Worm (Caenorhabditis elegans) whole organism, L1 larva: ENCODE measurements around the gene B0454.26.

Experiments used
- C04F5.9 ChIP-seq: sonication (generic microtip); optimal IDR thresholded peaks from 2 replicates; lab custom pipeline; 2016; ENCODE audit warnings: missing genetic modification characterization, missing compliant biosample characterization
- C34B4.2 ChIP-seq: sonication (generic microtip); optimal IDR thresholded peaks from 2 replicates; lab custom pipeline; 2017; ENCODE audit warnings: mild to moderate bottlenecking, missing genetic modification characterization, missing compliant biosample characterization
- Y116A8C.19 ChIP-seq: sonication (generic microtip); optimal IDR thresholded peaks from 2 replicates; lab custom pipeline; 2016; ENCODE audit warnings: missing compliant biosample characterization, missing genetic modification characterization, borderline replicate concordance
- alr-1 ChIP-seq: fragments of 200-800 bp; sonication (Bioruptor generic); optimal IDR thresholded peaks from 2 replicates; lab custom pipeline; 2018; ENCODE audit warnings: borderline replicate concordance, mild to moderate bottlenecking, missing genetic modification characterization, missing compliant biosample characterization
- aly-2 ChIP-seq: fragments of 150-350 bp; optimal IDR thresholded peaks from 2 replicates; lab custom pipeline; 2014; ENCODE audit warnings: missing biosample characterization, missing genetic modification characterization
- ama-1 ChIP-seq: fragments of 150-350 bp; optimal IDR thresholded peaks from 2 replicates; lab custom pipeline; 2014
- blmp-1 ChIP-seq: fragments of 150-350 bp; optimal IDR thresholded peaks from 2 replicates; lab custom pipeline; 2014; ENCODE audit warnings: missing biosample characterization, missing genetic modification characterization
- ceh-63 ChIP-seq: fragments of 200-800 bp; sonication (Bioruptor generic); optimal IDR thresholded peaks from 2 replicates; lab custom pipeline; 2018; ENCODE audit warnings: mild to moderate bottlenecking, missing genetic modification characterization, missing compliant biosample characterization
- ceh-8 ChIP-seq: fragments of 200-800 bp; sonication (Bioruptor generic); optimal IDR thresholded peaks from 2 replicates; lab custom pipeline; 2018; ENCODE audit warnings: mild to moderate bottlenecking, missing genetic modification characterization, moderate library complexity, missing compliant biosample characterization
- ceh-82 ChIP-seq, 3 experiments: fragments of 150-350 bp in 1 of 3; sonication (generic microtip) in 2 of 3; optimal IDR thresholded peaks; 2 replicates each; lab custom pipeline; 2014 to 2017; ENCODE audit warnings: missing biosample characterization in 3 of 3, missing genetic modification characterization in 3 of 3
- ceh-88 ChIP-seq: fragments of 200-800 bp; sonication (Bioruptor generic); IDR thresholded peaks from 2 replicates; pipeline ENCODE4 v1.3.6; 2022; ENCODE audit warnings: missing genetic modification characterization, missing compliant biosample characterization
- ceh-90 ChIP-seq: sonication (generic microtip); optimal IDR thresholded peaks from 2 replicates; lab custom pipeline; 2016; ENCODE audit warnings: missing genetic modification characterization, missing compliant biosample characterization
- dpl-1 ChIP-seq, 3 experiments: fragments of 150-350 bp in 2 of 3; sonication (generic microtip) in 1 of 3; optimal IDR thresholded peaks; 2 replicates each; lab custom pipeline; 2014 to 2017; ENCODE audit warnings: missing biosample characterization in 3 of 3, missing genetic modification characterization in 3 of 3, missing genetic modification reagents in 3 of 3
- egl-13 ChIP-seq: sonication (generic microtip); optimal IDR thresholded peaks from 2 replicates; lab custom pipeline; 2016; ENCODE audit warnings: missing genotype, missing genetic modification reagents, missing genetic modification characterization, missing compliant biosample characterization
- egl-27 ChIP-seq, 2 experiments: fragments of 150-350 bp in 1 of 2; sonication (generic microtip); optimal IDR thresholded peaks; 3 replicates each; lab custom pipeline; 2017 to 2018; ENCODE audit warnings: missing biosample characterization in 2 of 2, missing genetic modification characterization in 2 of 2, missing genetic modification reagents in 2 of 2
- elt-2 ChIP-seq: sonication (generic microtip); optimal IDR thresholded peaks from 2 replicates; lab custom pipeline; 2016; ENCODE audit warnings: missing genetic modification characterization, mild to moderate bottlenecking, inconsistent platforms, missing compliant biosample characterization, missing genetic modification reagents
- ets-5 ChIP-seq: fragments of 200-800 bp; sonication (Bioruptor generic); IDR thresholded peaks from 2 replicates; pipeline ENCODE4 v1.3.6; 2022; ENCODE audit warnings: missing genetic modification characterization, missing compliant biosample characterization
- fkh-10 ChIP-seq: sonication (generic microtip); optimal IDR thresholded peaks from 2 replicates; lab custom pipeline; 2017; ENCODE audit warnings: missing biosample characterization, missing genetic modification reagents, missing genetic modification characterization
- fkh-8 ChIP-seq: sonication (generic microtip); optimal IDR thresholded peaks from 2 replicates; lab custom pipeline; 2016; ENCODE audit warnings: mild to moderate bottlenecking, missing genetic modification characterization, missing compliant biosample characterization
- fos-1 ChIP-seq: fragments of 150-350 bp; optimal IDR thresholded peaks from 2 replicates; lab custom pipeline; 2014; ENCODE audit warnings: missing biosample characterization, missing genetic modification characterization
- grh-1 ChIP-seq: fragments of 200-800 bp; sonication (Bioruptor generic); IDR thresholded peaks from 2 replicates; pipeline ENCODE4 v1.3.6; 2022; ENCODE audit warnings: missing genetic modification reagents, missing genetic modification characterization, missing compliant biosample characterization
- hlh-17 ChIP-seq: fragments of 200-800 bp; sonication (Bioruptor generic); optimal IDR thresholded peaks from 2 replicates; lab custom pipeline; 2018; ENCODE audit warnings: missing genetic modification characterization, mild to moderate bottlenecking, missing compliant biosample characterization, moderate library complexity, borderline replicate concordance
- hlh-4 ChIP-seq: sonication (generic microtip); optimal IDR thresholded peaks from 2 replicates; lab custom pipeline; 2016; ENCODE audit warnings: mild to moderate bottlenecking, missing genetic modification characterization, missing compliant biosample characterization
- irx-1 ChIP-seq: sonication (generic microtip); optimal IDR thresholded peaks from 2 replicates; lab custom pipeline; 2016; ENCODE audit warnings: missing genetic modification characterization, missing compliant biosample characterization
- isw-1 ChIP-seq: fragments of 200-800 bp; sonication (Bioruptor generic); IDR thresholded peaks from 2 replicates; pipeline ENCODE4 v1.3.6; 2022; ENCODE audit warnings: missing genetic modification characterization, missing compliant biosample characterization
- jun-1 ChIP-seq: fragments of 150-350 bp; optimal IDR thresholded peaks from 2 replicates; lab custom pipeline; 2014; ENCODE audit warnings: missing biosample characterization, missing genetic modification reagents, missing genetic modification characterization
- lin-13 ChIP-seq: fragments of 150-350 bp; optimal IDR thresholded peaks from 2 replicates; lab custom pipeline; 2014; ENCODE audit warnings: missing biosample characterization, missing genetic modification reagents, missing genetic modification characterization
- lin-35 ChIP-seq, 2 experiments: fragments of 150-350 bp; optimal IDR thresholded peaks; 2 replicates each; lab custom pipeline; 2014; ENCODE audit warnings: missing biosample characterization in 2 of 2, missing genetic modification characterization in 2 of 2, missing genetic modification reagents in 2 of 2
- lin-39 ChIP-seq: fragments of 150-350 bp; optimal IDR thresholded peaks from 2 replicates; lab custom pipeline; 2014; ENCODE audit warnings: missing biosample characterization, missing genetic modification reagents, missing genetic modification characterization
- lir-3 ChIP-seq: sonication (generic microtip); optimal IDR thresholded peaks from 2 replicates; lab custom pipeline; 2016; ENCODE audit warnings: mild to moderate bottlenecking, missing genetic modification characterization, moderate library complexity, missing compliant biosample characterization; ENCODE audit not compliant: poor library complexity
- mab-9 ChIP-seq: fragments of 200-800 bp; sonication (Bioruptor generic); IDR thresholded peaks from 2 replicates; pipeline ENCODE4 v1.3.6; 2022; ENCODE audit warnings: missing genetic modification reagents, missing genetic modification characterization, missing compliant biosample characterization
- mdl-1 ChIP-seq, 2 experiments: fragments of 150-350 bp; optimal IDR thresholded peaks; 2 replicates each; lab custom pipeline; 2014 to 2017; ENCODE audit warnings: missing biosample characterization in 2 of 2, missing genetic modification characterization in 2 of 2, inconsistent platforms in 1 of 2
- mep-1 ChIP-seq: fragments of 150-350 bp; optimal IDR thresholded peaks from 2 replicates; lab custom pipeline; 2014; ENCODE audit warnings: missing biosample characterization, missing genetic modification characterization
- nhr-20 ChIP-seq: sonication (generic microtip); optimal IDR thresholded peaks from 2 replicates; lab custom pipeline; 2016; ENCODE audit warnings: mild to moderate bottlenecking, missing genetic modification characterization, missing compliant biosample characterization
- nhr-237 ChIP-seq: fragments of 150-350 bp; optimal IDR thresholded peaks from 2 replicates; lab custom pipeline; 2014; ENCODE audit warnings: missing biosample characterization, missing genetic modification characterization
- nhr-28 ChIP-seq: fragments of 150-350 bp; optimal IDR thresholded peaks from 2 replicates; lab custom pipeline; 2014; ENCODE audit warnings: missing biosample characterization, missing genetic modification characterization
- nhr-47 ChIP-seq: sonication (generic microtip); optimal IDR thresholded peaks from 2 replicates; lab custom pipeline; 2016; ENCODE audit warnings: mild to moderate bottlenecking, missing genetic modification characterization, moderate library complexity, missing compliant biosample characterization
- nhr-71 ChIP-seq: sonication (generic microtip); optimal IDR thresholded peaks from 2 replicates; lab custom pipeline; 2016; ENCODE audit warnings: mild to moderate bottlenecking, missing genetic modification characterization, moderate library complexity, missing compliant biosample characterization
- nhr-77 ChIP-seq: fragments of 150-350 bp; optimal IDR thresholded peaks from 2 replicates; lab custom pipeline; 2014; ENCODE audit warnings: missing biosample characterization, missing genetic modification characterization
- nhr-84 ChIP-seq: sonication (generic microtip); optimal IDR thresholded peaks from 2 replicates; lab custom pipeline; 2017; ENCODE audit warnings: missing biosample characterization, missing genetic modification characterization
- pax-3 ChIP-seq: fragments of 200-800 bp; sonication (Bioruptor generic); optimal IDR thresholded peaks from 2 replicates; lab custom pipeline; 2018; ENCODE audit warnings: mild to moderate bottlenecking, missing genetic modification characterization, moderate library complexity, missing compliant biosample characterization
- skn-1 ChIP-seq: fragments of 150-350 bp; optimal IDR thresholded peaks from 2 replicates; lab custom pipeline; 2014; ENCODE audit warnings: missing biosample characterization, missing genetic modification characterization
- snpc-4 ChIP-seq: fragments of 150-350 bp; optimal IDR thresholded peaks from 2 replicates; lab custom pipeline; 2014; ENCODE audit warnings: missing biosample characterization, missing genetic modification characterization
- sup-37 ChIP-seq: fragments of 200-800 bp; sonication (Bioruptor generic); optimal IDR thresholded peaks from 2 replicates; lab custom pipeline; 2018; ENCODE audit warnings: mild to moderate bottlenecking, missing genetic modification characterization, missing compliant biosample characterization
- tlp-1 ChIP-seq: fragments of 150-350 bp; optimal IDR thresholded peaks from 2 replicates; lab custom pipeline; 2014; ENCODE audit warnings: missing biosample characterization, missing genetic modification characterization
- unc-130 ChIP-seq: fragments of 150-350 bp; optimal IDR thresholded peaks from 2 replicates; lab custom pipeline; 2017; ENCODE audit warnings: missing biosample characterization, missing genetic modification characterization, inconsistent platforms
- unc-30 ChIP-seq: sonication (generic microtip); optimal IDR thresholded peaks from 2 replicates; lab custom pipeline; 2017; ENCODE audit warnings: missing biosample characterization, missing genetic modification characterization
- unc-62 ChIP-seq: fragments of 150-350 bp; optimal IDR thresholded peaks from 2 replicates; lab custom pipeline; 2014; ENCODE audit warnings: missing biosample characterization, missing genetic modification reagents, missing genetic modification characterization
- unc-86 ChIP-seq: sonication (generic microtip); optimal IDR thresholded peaks from 2 replicates; lab custom pipeline; 2016; ENCODE audit warnings: missing genetic modification characterization, missing compliant biosample characterization
- xbp-1 ChIP-seq: sonication (generic microtip); optimal IDR thresholded peaks from 2 replicates; lab custom pipeline; 2016; ENCODE audit warnings: missing genetic modification characterization, missing compliant biosample characterization
- zag-1 ChIP-seq: fragments of 150-350 bp; optimal IDR thresholded peaks from 2 replicates; lab custom pipeline; 2014; ENCODE audit warnings: missing biosample characterization, missing genetic modification characterization
- zip-4 ChIP-seq: fragments of 200-800 bp; sonication (Bioruptor generic); optimal IDR thresholded peaks from 2 replicates; lab custom pipeline; 2018; ENCODE audit warnings: mild to moderate bottlenecking, missing genetic modification characterization, moderate library complexity, missing compliant biosample characterization
- ztf-11 ChIP-seq, 2 experiments: sonication (generic microtip); optimal IDR thresholded peaks; 2 replicates each; lab custom pipeline; 2016 to 2017; ENCODE audit warnings: missing genetic modification characterization in 2 of 2, missing biosample characterization in 1 of 2, missing compliant biosample characterization in 1 of 2
- ztf-4 ChIP-seq: fragments of 150-350 bp; optimal IDR thresholded peaks from 2 replicates; lab custom pipeline; 2014; ENCODE audit warnings: missing biosample characterization, missing genetic modification characterization

B0454.26 gene

ce11 chrII:3054622-3055021 is 16.3 kb upstream of the B0454.26 start (continued):
- TF ChIP-seq mep-1 (tag; lab: Kevin White, UChicago) (no peak), nhr-71 (tag; lab: Kevin White, UChicago) (peak; percentile 36), ceh-63 (no peak), lin-35 (GFP tag; optimal IDR thresholded peaks at IDR 0.05; lab: Kevin White, UChicago) (peak in 1 of 2 experiments; percentile 17), zag-1 (tag; lab: Kevin White, UChicago) (no peak), alr-1 (tag; lab: Kevin White, UChicago) (no peak), fkh-10 (GFP tag; lab: Kevin White, UChicago) (no peak), snpc-4 (tag; lab: Kevin White, UChicago) (no peak), ets-5 (GFP tag; lab: Robert Waterston, UW) (no peak), xbp-1 (no peak), fkh-8 (tag; lab: Kevin White, UChicago) (peak; percentile 30), dpl-1 (GFP tag; optimal IDR thresholded peaks at IDR 0.05; lab: Kevin White, UChicago) (peak in 1 of 3 experiments; percentile 5), C34B4.2 (tag; lab: Kevin White, UChicago) (no peak), nhr-47 (tag; lab: Kevin White, UChicago) (peak; percentile 47), pax-3 (tag; lab: Kevin White, UChicago) (no peak), nhr-20 (tag; lab: Kevin White, UChicago) (peak; percentile 33), unc-86 (tag; lab: Kevin White, UChicago) (no peak), unc-62 (GFP tag; lab: Kevin White, UChicago) (no peak), aly-2 (tag; lab: Kevin White, UChicago) (no peak), fos-1 (no peak), nhr-77 (tag; lab: Kevin White, UChicago) (no peak), blmp-1 (tag; lab: Kevin White, UChicago) (no peak), egl-27 (tag; optimal IDR thresholded peaks at IDR 0.05; lab: Kevin White, UChicago) (no peak), grh-1 (no peak), hlh-17 (no peak), tlp-1 (tag; lab: Kevin White, UChicago) (no peak), hlh-4 (tag; lab: Kevin White, UChicago) (no peak), mab-9 (GFP tag; lab: Robert Waterston, UW) (no peak), ceh-88 (GFP tag; lab: Robert Waterston, UW) (no peak), jun-1 (no peak), isw-1 (GFP tag; lab: Robert Waterston, UW) (no peak), ceh-8 (GFP tag; lab: Kevin White, UChicago) (no peak), nhr-28 (no peak), irx-1 (tag; lab: Kevin White, UChicago) (no peak), ztf-4 (tag; lab: Kevin White, UChicago) (no peak), unc-130 (tag; lab: Kevin White, UChicago) (no peak), zip-4 (GFP tag; lab: Kevin White, UChicago) (no peak), ztf-11 (tag; optimal IDR thresholded peaks at IDR 0.05; lab: Kevin White, UChicago) (peak in 1 of 2 experiments; percentile 6), sup-37 (GFP tag; lab: Kevin White, UChicago) (no peak), ceh-82 (tag; optimal IDR thresholded peaks at IDR 0.05; lab: Kevin White, UChicago) (peak in 1 of 3 experiments; percentile 28), nhr-237 (tag; lab: Kevin White, UChicago) (no peak), elt-2 (no peak), nhr-84 (no peak), skn-1 (tag; lab: Kevin White, UChicago) (no peak), C04F5.9 (tag; lab: Kevin White, UChicago) (peak; percentile 11), unc-30 (tag; lab: Kevin White, UChicago) (no peak), ama-1 (lab: Kevin White, UChicago) (no peak), ceh-90 (tag; lab: Kevin White, UChicago) (no peak), egl-13 (no peak), mdl-1 (tag; optimal IDR thresholded peaks at IDR 0.05; lab: Kevin White, UChicago) (no peak), Y116A8C.19 (no peak), lin-39 (no peak), lir-3 (tag; lab: Kevin White, UChicago) (no peak), lin-13 (GFP tag; lab: Kevin White, UChicago) (no peak)
